Worm (Caenorhabditis elegans): ENCODE results near the gene F39G3.2.

- TF ChIP-seq daf-12 (tag; optimal IDR thresholded peaks at IDR 0.05) (no peak), ztf-4 (tag; optimal IDR thresholded peaks at IDR 0.05) (no peak), unc-39 (tag; optimal IDR thresholded peaks at IDR 0.05) (no peak), nhr-237 (tag; optimal IDR thresholded peaks at IDR 0.05) (no peak), ama-1 (optimal IDR thresholded peaks at IDR 0.05) (no peak), nhr-25 (tag; optimal IDR thresholded peaks at IDR 0.05) (no peak), snpc-4 (tag; optimal IDR thresholded peaks at IDR 0.05) (no peak), nfya-1 (tag; optimal IDR thresholded peaks at IDR 0.05; ENCODE audit: insufficient read depth) (no peak)
Measured at ce11 chrV:4750294-4750693, 12.7 kb downstream of the F39G3.2 start, which contains the start of gene C18G1.6.
